Worm (Caenorhabditis elegans): ENCODE data around the gene brp-1.

- TF ChIP-seq him-1 (tag; optimal IDR thresholded peaks at IDR 0.05) (no peak), W03F9.2 (tag; optimal IDR thresholded peaks at IDR 0.05) (no peak), dao-5 (tag; optimal IDR thresholded peaks at IDR 0.05) (no peak)
These were observed 37.9 kb upstream of the brp-1 start for ce11 chrIII:11982474-11982873.
